Fruit fly (Drosophila melanogaster) whole organism, adult: ENCODE data around the gene CG18258.

Experiments
- CG14711 ChIP-seq: fragments of 200-800 bp; sonication (Bioruptor generic); optimal IDR thresholded peaks from 2 replicates; lab custom pipeline; 2018; ENCODE audit warnings: missing biosample characterization, mild to moderate bottlenecking, missing genetic modification characterization, moderate library complexity
- CG5204 ChIP-seq: fragments of 200-800 bp; sonication (Bioruptor generic); optimal IDR thresholded peaks from 2 replicates; lab custom pipeline; 2016; ENCODE audit warnings: missing biosample characterization, missing genetic modification characterization
- Mnt ChIP-seq: fragments of 200-800 bp; sonication (Bioruptor generic); optimal IDR thresholded peaks from 2 replicates; lab custom pipeline; 2016; ENCODE audit warnings: missing biosample characterization, mild to moderate bottlenecking, missing genetic modification characterization
- toe ChIP-seq: fragments of 200-800 bp; sonication (Bioruptor generic); optimal IDR thresholded peaks from 2 replicates; lab custom pipeline; 2016; ENCODE audit warnings: missing biosample characterization, missing genetic modification characterization

DNA sequence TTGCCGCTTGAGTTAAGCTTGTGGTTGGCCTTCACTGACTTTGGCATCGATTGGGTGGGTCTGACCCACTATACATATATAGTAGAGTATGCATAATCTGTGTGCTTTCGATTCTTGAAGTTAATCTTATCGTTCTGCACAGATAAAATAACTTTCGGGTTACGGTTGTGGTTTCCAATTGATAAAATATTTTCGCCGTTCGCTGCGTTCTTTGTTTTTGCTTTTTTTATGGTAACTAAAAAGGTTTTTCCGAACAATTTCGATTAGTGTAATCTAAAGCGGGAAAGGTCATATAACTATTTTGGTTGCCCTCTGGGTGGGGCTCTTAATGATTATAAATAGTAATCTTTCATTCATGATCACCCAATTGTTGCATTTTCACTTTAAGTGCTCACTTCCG, 31.6 kb upstream of the CG18258 start:
- TF ChIP-seq CG14711 (tag; lab: Kevin White, UChicago): no peak
- no peak for TF ChIP-seq CG5204 (GFP tag; lab: Kevin White, UChicago)
- no peak for TF ChIP-seq toe
- no peak for TF ChIP-seq Mnt
